Worm (Caenorhabditis elegans) whole organism, L4 larva: ENCODE results near the gene gbb-2.

Source experiments
- F37D6.2 ChIP-seq: sonication (generic microtip); optimal IDR thresholded peaks from 2 replicates; lab custom pipeline; 2016; ENCODE audit warnings: mild to moderate bottlenecking, missing genetic modification characterization, missing compliant biosample characterization
- F44E2.7 ChIP-seq: fragments of 200-800 bp; sonication (Bioruptor generic); IDR thresholded peaks from 2 replicates; pipeline ENCODE4 v2.1.2; 2022; ENCODE audit warnings: missing genetic modification characterization, missing compliant biosample characterization
- R02D3.7 ChIP-seq: fragments of 150-350 bp; sonication (generic microtip); optimal IDR thresholded peaks from 3 replicates; lab custom pipeline; 2014; ENCODE audit warnings: missing biosample characterization, missing genetic modification characterization
- Y105C5A.15 ChIP-seq: fragments of 200-800 bp; sonication (Bioruptor generic); IDR thresholded peaks from 2 replicates; pipeline ENCODE4 v1.3.6; 2022; ENCODE audit warnings: missing genetic modification characterization, missing compliant biosample characterization
- Y5F2A.4 ChIP-seq: fragments of 200-800 bp; sonication (Bioruptor generic); optimal IDR thresholded peaks from 2 replicates; lab custom pipeline; 2018; ENCODE audit warnings: mild to moderate bottlenecking, missing genetic modification characterization, missing compliant biosample characterization
- ZK337.2 ChIP-seq: fragments of 200-800 bp; sonication (Bioruptor generic); IDR thresholded peaks from 2 replicates; pipeline ENCODE4 v1.3.6; 2022; ENCODE audit warnings: missing genetic modification reagents, missing genetic modification characterization, missing compliant biosample characterization
- aha-1 ChIP-seq: fragments of 150-350 bp; peaks from one replicate; lab custom pipeline; 2014; ENCODE audit warnings: missing biosample characterization, missing genetic modification characterization
- attf-4 ChIP-seq: sonication (generic microtip); optimal IDR thresholded peaks from 3 replicates; lab custom pipeline; 2017; ENCODE audit warnings: missing biosample characterization, missing genetic modification characterization
- ceh-44 ChIP-seq: fragments of 200-800 bp; sonication (Bioruptor generic); IDR thresholded peaks from 2 replicates; pipeline ENCODE4 v1.3.6; 2022; ENCODE audit warnings: missing genetic modification reagents, missing genetic modification characterization, missing compliant biosample characterization
- ceh-82 ChIP-seq: sonication (generic microtip); optimal IDR thresholded peaks from 2 replicates; lab custom pipeline; 2017; ENCODE audit warnings: missing biosample characterization, missing genetic modification characterization
- ces-1 ChIP-seq: fragments of 150-350 bp; sonication (generic microtip); optimal IDR thresholded peaks from 4 replicates; lab custom pipeline; 2014; ENCODE audit warnings: missing biosample characterization, missing genetic modification reagents, missing genetic modification characterization
- daf-16 ChIP-seq, 3 experiments: sonication (generic microtip); optimal IDR thresholded peaks; 2 replicates each; lab custom pipeline; 2016 to 2017; ENCODE audit warnings: missing genetic modification characterization in 3 of 3, missing genetic modification reagents in 3 of 3, mild to moderate bottlenecking in 2 of 3, missing compliant biosample characterization in 2 of 3, missing biosample characterization in 1 of 3, moderate library complexity in 1 of 3
- daf-8 ChIP-seq: fragments of 200-800 bp; sonication (Bioruptor generic); IDR thresholded peaks from 2 replicates; pipeline ENCODE4 v1.3.6; 2022; ENCODE audit warnings: missing genetic modification characterization, missing compliant biosample characterization
- dmd-9 ChIP-seq: fragments of 200-800 bp; sonication (Bioruptor generic); IDR thresholded peaks from 2 replicates; pipeline ENCODE4 v1.3.6; 2022; ENCODE audit warnings: missing genetic modification reagents, missing genetic modification characterization, missing compliant biosample characterization
- dpl-1 ChIP-seq: fragments of 150-350 bp; optimal IDR thresholded peaks from 2 replicates; lab custom pipeline; 2014; ENCODE audit warnings: missing biosample characterization, missing genetic modification reagents, missing genetic modification characterization
- egl-43 ChIP-seq: fragments of 200-800 bp; sonication (Bioruptor generic); IDR thresholded peaks from 2 replicates; pipeline ENCODE4 v1.3.6; 2022; ENCODE audit warnings: missing genetic modification reagents, missing genetic modification characterization, missing compliant biosample characterization
- fkh-10 ChIP-seq: fragments of 150-350 bp; optimal IDR thresholded peaks from 2 replicates; lab custom pipeline; 2014; ENCODE audit warnings: missing biosample characterization, missing genetic modification reagents, missing genetic modification characterization
- gei-8 ChIP-seq: fragments of 200-800 bp; sonication (Bioruptor generic); optimal IDR thresholded peaks from 2 replicates; lab custom pipeline; 2018; ENCODE audit warnings: mild to moderate bottlenecking, missing genetic modification characterization, missing compliant biosample characterization
- hmg-1.1 ChIP-seq: fragments of 200-800 bp; sonication (Bioruptor generic); IDR thresholded peaks from 2 replicates; pipeline ENCODE4 v1.3.6; 2022; ENCODE audit warnings: missing genetic modification reagents, missing genetic modification characterization, missing compliant biosample characterization
- jun-1 ChIP-seq: fragments of 150-350 bp; optimal IDR thresholded peaks from 2 replicates; lab custom pipeline; 2014; ENCODE audit warnings: missing biosample characterization, missing genetic modification reagents, missing genetic modification characterization
- lin-1 ChIP-seq: fragments of 200-800 bp; sonication (Bioruptor generic); IDR thresholded peaks from 2 replicates; pipeline ENCODE4 v1.3.6; 2022; ENCODE audit warnings: missing genetic modification reagents, missing genetic modification characterization, missing compliant biosample characterization
- lin-13 ChIP-seq: fragments of 150-350 bp; optimal IDR thresholded peaks from 2 replicates; lab custom pipeline; 2014; ENCODE audit warnings: missing biosample characterization, missing genetic modification reagents, missing genetic modification characterization
- lin-29 ChIP-seq: fragments of 200-800 bp; sonication (Bioruptor generic); IDR thresholded peaks from 2 replicates; pipeline ENCODE4 v1.3.6; 2022; ENCODE audit warnings: missing genetic modification reagents, missing genetic modification characterization, missing compliant biosample characterization
- lin-39 ChIP-seq: fragments of 150-350 bp; optimal IDR thresholded peaks from 2 replicates; lab custom pipeline; 2014; ENCODE audit warnings: missing biosample characterization, missing genetic modification reagents, missing genetic modification characterization
- lir-3 ChIP-seq: sonication (generic microtip); optimal IDR thresholded peaks from 2 replicates; lab custom pipeline; 2016; ENCODE audit warnings: mild to moderate bottlenecking, missing genetic modification characterization, missing compliant biosample characterization
- madf-9 ChIP-seq: fragments of 200-800 bp; sonication (Bioruptor generic); conservative IDR thresholded peaks from 2 replicates; pipeline ENCODE4 v1.3.6; 2022; ENCODE audit warnings: missing genetic modification reagents, missing genetic modification characterization, missing compliant biosample characterization
- mdl-1 ChIP-seq, 2 experiments: fragments of 150-350 bp in 1 of 2; sonication (generic microtip) in 1 of 2; optimal IDR thresholded peaks; 2 replicates each; lab custom pipeline; 2014 to 2017; ENCODE audit warnings: missing biosample characterization in 2 of 2, missing genetic modification characterization in 2 of 2
- mes-2 ChIP-seq: sonication (generic microtip); optimal IDR thresholded peaks from 2 replicates; lab custom pipeline; 2016; ENCODE audit warnings: missing genotype, mild to moderate bottlenecking, missing genetic modification characterization, missing compliant biosample characterization; ENCODE audit not compliant: poor library complexity, severe bottlenecking
- mxl-2 ChIP-seq: fragments of 200-800 bp; sonication (Bioruptor generic); conservative IDR thresholded peaks from 2 replicates; pipeline ENCODE4 v1.3.6; 2022; ENCODE audit warnings: missing genetic modification reagents, missing genetic modification characterization, missing compliant biosample characterization
- nhr-10 ChIP-seq: fragments of 150-350 bp; optimal IDR thresholded peaks from 2 replicates; lab custom pipeline; 2014; ENCODE audit warnings: missing biosample characterization, missing genetic modification characterization
- nhr-11 ChIP-seq: fragments of 150-350 bp; optimal IDR thresholded peaks from 2 replicates; lab custom pipeline; 2014; ENCODE audit warnings: missing biosample characterization, missing genetic modification characterization
- nhr-237 ChIP-seq: sonication (generic microtip); optimal IDR thresholded peaks from 2 replicates; lab custom pipeline; 2017; ENCODE audit warnings: missing biosample characterization, missing genetic modification characterization
- nhr-41 ChIP-seq: fragments of 200-800 bp; sonication (Bioruptor generic); IDR thresholded peaks from 2 replicates; pipeline ENCODE4 v1.3.6; 2022; ENCODE audit warnings: missing genetic modification reagents, missing genetic modification characterization, missing compliant biosample characterization
- nhr-42 ChIP-seq: fragments of 200-800 bp; sonication (Bioruptor generic); IDR thresholded peaks from 2 replicates; pipeline ENCODE4 v1.3.6; 2022; ENCODE audit warnings: missing genetic modification characterization, missing compliant biosample characterization
- nhr-6 ChIP-seq: fragments of 150-350 bp; optimal IDR thresholded peaks from 2 replicates; lab custom pipeline; 2014; ENCODE audit warnings: missing biosample characterization, missing genetic modification characterization
- nhr-76 ChIP-seq: fragments of 150-350 bp; optimal IDR thresholded peaks from 2 replicates; lab custom pipeline; 2014; ENCODE audit warnings: missing biosample characterization, missing genetic modification characterization
- nhr-77 ChIP-seq: fragments of 150-350 bp; optimal IDR thresholded peaks from 2 replicates; lab custom pipeline; 2014; ENCODE audit warnings: missing biosample characterization, missing genetic modification characterization
- pha-4 ChIP-seq, 2 experiments: fragments of 150-350 bp in 1 of 2; fragments of 200-800 bp in 1 of 2; sonication (Bioruptor generic) in 1 of 2; IDR thresholded peaks in 1 of 2; optimal IDR thresholded peaks in 1 of 2; 2 replicates each; pipeline versions ENCODE4 v1.3.6 to Lab custom; 2014 to 2022; ENCODE audit warnings: missing genetic modification characterization in 2 of 2, missing genetic modification reagents in 2 of 2, missing biosample characterization in 1 of 2, missing compliant biosample characterization in 1 of 2
- php-3 ChIP-seq: fragments of 200-800 bp; sonication (Bioruptor generic); IDR thresholded peaks from 2 replicates; pipeline ENCODE4 v1.3.6; 2022; ENCODE audit warnings: missing genetic modification reagents, missing genetic modification characterization, missing compliant biosample characterization
- pqm-1 ChIP-seq: sonication (generic microtip); optimal IDR thresholded peaks from 2 replicates; lab custom pipeline; 2017; ENCODE audit warnings: missing biosample characterization, missing genetic modification characterization
- saeg-2 ChIP-seq: fragments of 200-800 bp; sonication (Bioruptor generic); IDR thresholded peaks from 2 replicates; pipeline ENCODE4 v1.3.6; 2022; ENCODE audit warnings: missing genetic modification reagents, missing genetic modification characterization, missing compliant biosample characterization
- set-16 ChIP-seq: fragments of 200-800 bp; sonication (Bioruptor generic); IDR thresholded peaks from 2 replicates; pipeline ENCODE4 v1.3.6; 2022; ENCODE audit warnings: missing genetic modification reagents, missing genetic modification characterization, missing compliant biosample characterization
- skn-1 ChIP-seq: fragments of 150-350 bp; optimal IDR thresholded peaks from 2 replicates; lab custom pipeline; 2014; ENCODE audit warnings: missing biosample characterization, missing genetic modification characterization
- snpc-1.2 ChIP-seq: fragments of 200-800 bp; sonication (Bioruptor generic); IDR thresholded peaks from 2 replicates; pipeline ENCODE4 v1.3.6; 2022; ENCODE audit warnings: missing genetic modification reagents, missing genetic modification characterization, missing compliant biosample characterization
- spr-1 ChIP-seq: sonication (generic microtip); optimal IDR thresholded peaks from 2 replicates; lab custom pipeline; 2016; ENCODE audit warnings: mild to moderate bottlenecking, missing genetic modification characterization, missing compliant biosample characterization
- spr-3 ChIP-seq: fragments of 200-800 bp; sonication (Bioruptor generic); optimal IDR thresholded peaks from 2 replicates; lab custom pipeline; 2018; ENCODE audit warnings: mild to moderate bottlenecking, missing genetic modification characterization, missing compliant biosample characterization
- tra-1 ChIP-seq: fragments of 200-800 bp; sonication (Bioruptor generic); IDR thresholded peaks from 2 replicates; pipeline ENCODE4 v1.3.6; 2022; ENCODE audit warnings: missing genetic modification reagents, missing genetic modification characterization, missing compliant biosample characterization
- zip-2 ChIP-seq: fragments of 150-350 bp; optimal IDR thresholded peaks from 2 replicates; lab custom pipeline; 2014; ENCODE audit warnings: missing biosample characterization, missing genetic modification characterization
- ztf-11 ChIP-seq: fragments of 150-350 bp; optimal IDR thresholded peaks from 2 replicates; lab custom pipeline; 2014; ENCODE audit warnings: missing biosample characterization, missing genetic modification characterization
- ztf-7 ChIP-seq: fragments of 150-350 bp; optimal IDR thresholded peaks from 2 replicates; lab custom pipeline; 2014; ENCODE audit warnings: missing biosample characterization, missing genetic modification characterization

Gene gbb-2

ce11 chrIV:4472418-4473173 lies 34.0 kb downstream of the gbb-2 start (continued):
- peak; percentile 13 for TF ChIP-seq spr-3 (GFP tag; lab: Kevin White, UChicago)
- TF ChIP-seq lin-13 (GFP tag; lab: Kevin White, UChicago): no peak
- no peak for TF ChIP-seq gei-8
- TF ChIP-seq spr-1 (tag; lab: Kevin White, UChicago): no peak
- no peak for TF ChIP-seq daf-16 (GFP tag; optimal IDR thresholded peaks at IDR 0.05; lab: Kevin White, UChicago)
- peak; percentile 61 for TF ChIP-seq daf-16 (tag; optimal IDR thresholded peaks at IDR 0.05; lab: Kevin White, UChicago)
- peak; percentile 60; the same call in 1 of the 2 replicates for TF ChIP-seq dmd-9 (GFP tag; lab: Robert Waterston, UW)
- no peak for TF ChIP-seq nhr-76
- no peak for TF ChIP-seq lin-1 (GFP tag; lab: Robert Waterston, UW)
- no peak for TF ChIP-seq nhr-237 (tag; lab: Kevin White, UChicago)
- TF ChIP-seq R02D3.7 (tag; lab: Kevin White, UChicago): no peak
- TF ChIP-seq nhr-6 (tag; lab: Kevin White, UChicago): no peak
- TF ChIP-seq nhr-42: no peak
- TF ChIP-seq dpl-1 (GFP tag; lab: Kevin White, UChicago): no peak
- no peak for TF ChIP-seq ceh-82
- no peak for TF ChIP-seq zip-2
- peak in 1 of 2 experiments; percentile 76 for TF ChIP-seq mdl-1 (tag; optimal IDR thresholded peaks at IDR 0.05; lab: Kevin White, UChicago)
- peak; percentile 97 for TF ChIP-seq aha-1 (tag; lab: Kevin White, UChicago)
- no peak for TF ChIP-seq ces-1 (GFP tag; lab: Kevin White, UChicago)
- no peak for TF ChIP-seq ztf-11 (tag; lab: Kevin White, UChicago)
- TF ChIP-seq ZK337.2 (GFP tag; lab: Robert Waterston, UW): no peak
- no peak for TF ChIP-seq nhr-10
- TF ChIP-seq nhr-77 (tag; lab: Kevin White, UChicago): no peak
- no peak; the same call in 1 of the 2 replicates for TF ChIP-seq egl-43 (GFP tag; lab: Robert Waterston, UW)
- TF ChIP-seq hmg-1.1: peak; percentile 17; the same call in 1 of the 2 replicates
- no peak for TF ChIP-seq lin-39 (tag; lab: Kevin White, UChicago)
- TF ChIP-seq ztf-7: no peak
- no peak for TF ChIP-seq lin-29 (GFP tag; lab: Robert Waterston, UW)
- no peak for TF ChIP-seq pha-4 (GFP tag; IDR thresholded peaks at IDR 0.05; lab: Robert Waterston, UW)
- no peak for TF ChIP-seq pha-4 (tag; optimal IDR thresholded peaks at IDR 0.05; lab: Kevin White, UChicago)
- no peak for TF ChIP-seq nhr-41 (GFP tag; lab: Robert Waterston, UW)
- TF ChIP-seq daf-8 (GFP tag; lab: Robert Waterston, UW): no peak
- no peak for TF ChIP-seq attf-4
- TF ChIP-seq saeg-2 (GFP tag; lab: Robert Waterston, UW): no peak
- no peak for TF ChIP-seq skn-1
- TF ChIP-seq jun-1 (tag; lab: Kevin White, UChicago): no peak
- no peak for TF ChIP-seq madf-9
- TF ChIP-seq F44E2.7: no peak
- TF ChIP-seq Y105C5A.15 (GFP tag; lab: Robert Waterston, UW): no peak
- no peak for TF ChIP-seq mes-2 (tag; lab: Kevin White, UChicago)
- TF ChIP-seq nhr-11 (tag; lab: Kevin White, UChicago): peak; percentile 17
- TF ChIP-seq Y5F2A.4 (GFP tag; lab: Kevin White, UChicago): no peak
- TF ChIP-seq tra-1 (GFP tag; lab: Robert Waterston, UW): 0 out of 2 replicates have a peak, but pooled peaks have one; percentile 46
- no peak for TF ChIP-seq snpc-1.2 (GFP tag; lab: Robert Waterston, UW)
- TF ChIP-seq ceh-44: no peak
- TF ChIP-seq php-3: no peak; the same call in 1 of the 2 replicates
- no peak for TF ChIP-seq fkh-10
- no peak for TF ChIP-seq lir-3
- no peak for TF ChIP-seq F37D6.2
- no peak for TF ChIP-seq pqm-1 (tag; lab: Kevin White, UChicago)
- TF ChIP-seq mxl-2 (GFP tag; lab: Robert Waterston, UW): no peak
- no peak for TF ChIP-seq set-16 (GFP tag; lab: Robert Waterston, UW)
